Worm (Caenorhabditis elegans): ENCODE data around the gene T07D3.9.
A peak's percentile ranks its signal among the peaks of the same experiment; 100 is the strongest.
"Not testable (repeated sequence)": the region's sequence is repeated elsewhere in the genome, so short reads cannot be mapped to it uniquely, and the experiment has no call there.

The T07D3.9 gene

DNA sequence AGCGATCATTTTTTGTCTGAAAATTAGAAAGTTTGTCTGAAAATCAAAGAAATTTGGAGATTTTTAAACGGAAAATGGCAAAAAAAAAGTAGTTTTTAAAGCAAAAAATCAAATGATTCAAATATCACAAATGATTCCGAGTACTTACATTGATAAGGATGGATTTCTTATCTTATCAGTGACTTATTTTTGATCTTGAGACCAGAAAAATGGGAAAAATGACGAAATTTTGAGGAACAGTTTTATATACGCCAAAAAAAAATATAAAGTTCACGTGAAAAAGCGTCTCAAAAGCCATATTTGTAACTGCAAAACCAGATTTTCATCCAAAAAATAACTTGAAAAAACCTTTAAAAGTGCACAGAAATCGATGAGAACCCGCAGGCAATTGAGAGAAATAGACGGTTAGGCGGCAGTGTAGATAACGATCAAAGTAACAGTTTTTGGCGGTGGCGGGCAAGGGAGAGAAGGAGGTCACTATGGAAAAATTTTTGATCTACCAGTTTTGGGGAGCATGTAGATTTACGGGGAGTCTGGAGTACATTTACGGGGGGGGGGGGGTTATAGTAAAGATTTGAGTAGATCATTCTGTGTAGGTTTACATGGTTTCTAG lies at the start of gene T07D3.9:
Gene T07D3.9 (minus strand): TSS at position 194 of the 613 bp plus-strand sequence.
- TF ChIP-seq flt-1 (GFP tag; IDR thresholded peaks at IDR 0.05) (no peak), tab-1 (GFP tag; IDR thresholded peaks at IDR 0.05) (no peak), ztf-29 (GFP tag; IDR thresholded peaks at IDR 0.05) (no peak)

DNA sequence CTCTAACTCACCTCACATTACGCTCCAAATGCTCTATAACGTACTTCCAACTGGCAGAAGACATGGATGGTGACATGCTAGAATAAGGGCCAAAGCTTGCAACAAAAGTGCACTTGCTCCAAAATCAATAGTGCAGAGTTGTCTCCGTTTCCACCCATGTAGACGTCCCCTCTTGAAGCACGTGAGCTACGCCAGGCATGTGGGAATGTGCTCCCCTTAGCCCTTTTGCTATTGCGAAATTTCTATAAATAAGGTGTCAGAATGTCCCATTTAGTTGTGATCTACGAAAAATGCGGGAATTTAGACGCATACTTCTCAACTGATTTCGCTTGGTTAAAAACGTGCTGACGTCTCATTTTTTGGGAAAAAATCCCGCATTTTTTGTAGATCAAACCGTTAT lies 49.7 kb upstream of the T07D3.9 start:
- no peak for TF ChIP-seq cog-1 (tag; optimal IDR thresholded peaks at IDR 0.05)
- TF ChIP-seq ztf-23 (GFP tag; IDR thresholded peaks at IDR 0.05) = no peak
- TF ChIP-seq flt-1 (GFP tag; IDR thresholded peaks at IDR 0.05) = no peak
- TF ChIP-seq ref-1 (GFP tag; conservative IDR thresholded peaks at IDR 0.05) = no peak
- TF ChIP-seq ztf-29 (GFP tag; IDR thresholded peaks at IDR 0.05) = no peak

DNA sequence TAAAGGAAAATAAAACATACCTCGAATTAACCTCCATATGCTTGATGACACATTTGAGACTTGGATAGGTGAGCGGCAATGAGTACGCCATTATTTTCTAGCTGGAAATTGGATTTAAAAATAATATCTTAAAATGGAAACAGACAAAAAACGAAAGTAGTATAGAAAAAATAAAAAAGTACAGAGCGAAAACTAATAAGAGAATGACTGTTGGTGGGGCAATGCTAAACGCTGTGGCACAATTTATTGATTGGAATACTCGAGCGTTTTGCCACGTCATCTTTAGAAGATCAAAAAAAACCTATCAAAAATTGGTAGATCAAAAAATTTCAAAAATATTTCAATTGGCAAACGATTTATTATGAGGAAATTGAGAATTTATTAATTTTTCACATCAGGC lies 47.4 kb upstream of the T07D3.9 start, which contains the start of gene fbxc-32:
Gene fbxc-32 (minus strand): TSS at position 101 of the 400 bp plus-strand sequence.
- TF ChIP-seq ref-1 (GFP tag; conservative IDR thresholded peaks at IDR 0.05) (no peak), cog-1 (tag; optimal IDR thresholded peaks at IDR 0.05) (no peak), ztf-23 (GFP tag; IDR thresholded peaks at IDR 0.05) (no peak), flt-1 (GFP tag; IDR thresholded peaks at IDR 0.05) (no peak), tab-1 (GFP tag; IDR thresholded peaks at IDR 0.05) (no peak), T22C8.4 (GFP tag; IDR thresholded peaks at IDR 0.05) (no peak), med-1 (GFP tag; optimal IDR thresholded peaks at IDR 0.05; ENCODE audit: insufficient read depth) (no peak), klf-2 (GFP tag; conservative IDR thresholded peaks at IDR 0.05) (no peak), ztf-29 (GFP tag; IDR thresholded peaks at IDR 0.05) (no peak)

DNA sequence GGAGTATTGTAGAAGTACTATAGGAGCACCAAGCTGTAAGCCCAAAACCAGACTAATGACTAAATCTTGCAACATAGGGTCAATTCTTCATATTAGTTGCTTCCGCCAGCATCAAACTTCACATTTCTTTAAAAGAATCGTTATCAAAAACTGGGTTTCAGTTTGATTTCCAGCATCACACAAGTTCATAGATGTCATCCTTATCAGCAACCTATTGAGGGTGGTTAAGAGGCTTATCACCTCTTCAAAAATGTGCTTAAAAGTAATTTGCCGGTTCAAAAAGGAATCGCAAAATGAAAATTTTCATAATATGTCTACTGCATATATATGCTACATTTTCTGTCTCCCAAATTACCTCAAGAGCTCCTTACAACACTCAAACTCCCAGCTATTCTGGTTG lies 43.1 kb upstream of the T07D3.9 start, which contains the start of gene clec-43:
Gene clec-43 (plus strand): TSS at position 294 of the 400 bp plus-strand sequence.
- TF ChIP-seq cog-1 (tag; optimal IDR thresholded peaks at IDR 0.05) (no peak), T22C8.4 (GFP tag; IDR thresholded peaks at IDR 0.05) (no peak), klf-2 (GFP tag; conservative IDR thresholded peaks at IDR 0.05) (no peak), ztf-23 (GFP tag; IDR thresholded peaks at IDR 0.05) (no peak), ztf-29 (GFP tag; IDR thresholded peaks at IDR 0.05) (no peak), flt-1 (GFP tag; IDR thresholded peaks at IDR 0.05) (no peak), med-1 (GFP tag; optimal IDR thresholded peaks at IDR 0.05; ENCODE audit: insufficient read depth) (no peak), tab-1 (GFP tag; IDR thresholded peaks at IDR 0.05) (no peak), ref-1 (GFP tag; conservative IDR thresholded peaks at IDR 0.05) (no peak)

DNA sequence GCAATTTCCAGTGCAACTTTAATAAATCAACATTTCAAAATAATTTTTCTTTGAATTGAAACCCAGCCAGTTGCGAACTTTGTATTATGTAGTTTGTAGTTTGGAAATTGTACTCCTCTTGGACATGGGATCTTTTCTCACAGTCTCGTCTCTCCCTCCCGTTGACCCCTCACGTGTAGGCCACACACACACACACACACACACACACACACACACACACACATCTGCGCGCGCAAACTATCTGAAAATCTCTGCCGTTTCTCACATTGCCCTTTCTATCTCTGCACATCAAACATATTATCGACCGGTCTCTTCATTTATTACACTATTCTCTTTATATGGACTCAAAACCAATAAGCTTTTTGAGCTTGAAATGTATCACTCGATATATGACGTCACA lies 40.1 kb upstream of the T07D3.9 start, which contains the start of gene fbxc-36:
Gene fbxc-36 (plus strand): TSS at position 205 of the 400 bp plus-strand sequence.
- no peak for TF ChIP-seq tab-1 (GFP tag; IDR thresholded peaks at IDR 0.05)
- TF ChIP-seq ztf-29 (GFP tag; IDR thresholded peaks at IDR 0.05) = no peak
- no peak for TF ChIP-seq ztf-23 (GFP tag; IDR thresholded peaks at IDR 0.05)
- TF ChIP-seq ref-1 (GFP tag; conservative IDR thresholded peaks at IDR 0.05) = no peak
- no peak for TF ChIP-seq med-1 (GFP tag; optimal IDR thresholded peaks at IDR 0.05; ENCODE audit: insufficient read depth)
- no peak for TF ChIP-seq flt-1 (GFP tag; IDR thresholded peaks at IDR 0.05)
- TF ChIP-seq T22C8.4 (GFP tag; IDR thresholded peaks at IDR 0.05) = no peak
- TF ChIP-seq klf-2 (GFP tag; conservative IDR thresholded peaks at IDR 0.05) = no peak
- TF ChIP-seq cog-1 (tag; optimal IDR thresholded peaks at IDR 0.05) = no peak

DNA sequence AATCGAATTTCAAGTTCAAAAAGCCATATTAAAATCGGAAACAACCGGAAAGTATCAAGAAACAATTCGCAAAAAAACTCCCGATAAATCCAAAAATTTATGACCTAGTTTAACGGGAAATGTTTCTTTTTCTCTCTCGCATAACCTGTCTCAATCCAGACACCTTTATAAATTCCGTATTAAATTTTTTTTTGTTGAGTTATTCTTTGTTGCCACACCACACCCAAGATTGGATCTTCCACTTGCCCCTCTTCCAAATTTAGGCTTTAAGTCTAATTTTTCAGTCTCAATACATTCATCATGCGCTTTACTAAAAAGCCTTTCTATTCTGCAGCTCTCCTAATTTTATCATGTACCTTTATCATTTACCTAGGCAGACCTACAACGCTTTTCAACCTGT lies 37.8 kb upstream of the T07D3.9 start, which contains the start of gene R07C3.3:
Gene R07C3.3 (plus strand): TSS at position 301 of the 400 bp plus-strand sequence.
- TF ChIP-seq cog-1 (tag; optimal IDR thresholded peaks at IDR 0.05) (no peak), ref-1 (GFP tag; conservative IDR thresholded peaks at IDR 0.05) (no peak), flt-1 (GFP tag; IDR thresholded peaks at IDR 0.05) (no peak)

DNA sequence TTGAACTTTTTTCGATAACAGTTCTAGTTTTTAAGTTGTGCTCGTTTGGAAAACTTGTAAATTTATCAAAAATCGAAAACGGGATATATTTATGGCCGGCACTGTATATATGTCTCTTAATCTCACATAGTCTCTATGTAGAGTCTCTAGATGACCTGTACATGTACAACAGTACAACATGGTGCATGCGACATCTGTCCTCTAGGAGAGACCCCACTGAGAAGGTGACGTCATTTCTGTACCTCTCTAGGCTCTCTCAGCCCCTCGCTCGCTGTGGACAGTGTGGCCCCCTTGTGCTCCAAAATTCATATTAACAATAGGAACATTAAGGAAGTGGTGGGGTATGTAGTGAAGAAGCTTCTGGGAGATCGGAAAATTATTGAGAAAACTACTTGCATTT lies 36.6 kb upstream of the T07D3.9 start:
- TF ChIP-seq tab-1 (GFP tag; IDR thresholded peaks at IDR 0.05) (no peak), ztf-29 (GFP tag; IDR thresholded peaks at IDR 0.05) (no peak), ztf-23 (GFP tag; IDR thresholded peaks at IDR 0.05) (no peak), flt-1 (GFP tag; IDR thresholded peaks at IDR 0.05) (peak; percentile 54; the same call in 1 of the 2 replicates), T22C8.4 (GFP tag; IDR thresholded peaks at IDR 0.05) (no peak), cog-1 (tag; optimal IDR thresholded peaks at IDR 0.05) (no peak), klf-2 (GFP tag; conservative IDR thresholded peaks at IDR 0.05) (no peak)

DNA sequence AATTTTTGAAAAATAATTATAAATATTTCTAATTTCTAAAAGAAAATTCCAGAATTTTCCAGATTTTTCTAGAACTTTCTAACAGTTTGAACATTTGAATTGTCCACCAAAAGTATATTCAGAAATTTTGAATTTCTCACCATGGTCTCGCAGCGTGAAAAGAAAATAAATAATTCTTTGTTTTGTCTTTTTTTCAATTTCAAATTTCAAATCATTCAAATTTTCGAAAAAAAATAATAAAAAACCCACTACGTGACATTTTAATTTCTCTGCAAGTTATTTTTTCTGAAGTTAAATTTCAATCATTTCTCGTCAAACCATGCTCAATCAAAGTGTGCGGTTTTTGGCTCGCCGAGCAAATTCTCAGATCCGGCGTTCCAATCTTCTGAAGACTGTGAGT lies 32.0 kb upstream of the T07D3.9 start, which contains the start of gene acs-15:
Gene acs-15 (plus strand): TSS at position 301 of the 400 bp plus-strand sequence.
- TF ChIP-seq ztf-23 (GFP tag; IDR thresholded peaks at IDR 0.05) (no peak), klf-2 (GFP tag; conservative IDR thresholded peaks at IDR 0.05) (no peak), med-1 (GFP tag; optimal IDR thresholded peaks at IDR 0.05; ENCODE audit: insufficient read depth) (no peak), ref-1 (GFP tag; conservative IDR thresholded peaks at IDR 0.05) (no peak), ztf-29 (GFP tag; IDR thresholded peaks at IDR 0.05) (no peak)

DNA sequence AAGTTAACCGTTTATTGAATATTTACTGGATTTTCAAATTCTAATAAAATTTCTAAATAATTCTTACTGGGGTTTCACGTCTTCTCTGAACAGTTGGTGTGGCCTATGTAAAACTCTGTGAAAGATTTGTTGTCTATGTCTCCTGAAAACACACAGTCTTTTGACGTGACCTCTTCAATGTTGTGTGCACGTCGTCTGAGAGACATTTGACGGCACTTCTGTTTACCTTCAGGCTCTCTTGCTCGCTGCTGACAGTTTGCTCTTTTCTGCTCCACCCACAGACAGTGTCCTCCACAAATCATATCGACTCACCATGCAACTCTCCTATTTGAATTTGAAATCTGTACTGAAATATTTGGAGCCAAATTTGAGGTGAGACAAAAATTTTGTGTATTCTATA lies 30.2 kb upstream of the T07D3.9 start, which contains the start of gene fbxc-34:
Gene fbxc-34 (plus strand): TSS at position 301 of the 400 bp plus-strand sequence.
- not testable (repeated sequence) for TF ChIP-seq med-1 (GFP tag; optimal IDR thresholded peaks at IDR 0.05; ENCODE audit: insufficient read depth); ztf-23 (GFP tag; IDR thresholded peaks at IDR 0.05); ztf-29 (GFP tag; IDR thresholded peaks at IDR 0.05)

DNA sequence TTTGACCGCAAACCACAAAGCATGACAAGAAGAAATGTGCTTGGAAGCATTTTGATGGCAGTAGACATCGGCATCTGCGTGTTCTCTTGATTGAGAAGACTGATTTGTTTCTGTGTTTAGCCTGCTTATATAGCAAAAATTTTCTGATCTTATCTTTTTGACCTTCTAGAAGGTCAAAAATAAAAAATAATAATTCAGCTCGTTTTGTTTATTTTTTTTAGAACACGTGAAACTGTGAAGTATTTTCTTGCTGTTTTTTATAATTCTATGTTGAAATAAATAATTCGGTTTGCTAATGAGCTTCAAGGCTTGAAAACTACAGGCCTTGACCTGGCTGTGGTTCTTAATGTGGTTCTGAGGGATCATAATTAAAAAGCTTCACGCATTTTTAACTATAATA lies 26.6 kb upstream of the T07D3.9 start, which contains the start of gene R07C3.13:
Gene R07C3.13 (minus strand): TSS at position 101 of the 400 bp plus-strand sequence.
- TF ChIP-seq med-1 (GFP tag; optimal IDR thresholded peaks at IDR 0.05; ENCODE audit: insufficient read depth) (no peak), ref-1 (GFP tag; conservative IDR thresholded peaks at IDR 0.05) (no peak), ztf-29 (GFP tag; IDR thresholded peaks at IDR 0.05) (no peak), cog-1 (tag; optimal IDR thresholded peaks at IDR 0.05) (no peak), klf-2 (GFP tag; conservative IDR thresholded peaks at IDR 0.05) (no peak), flt-1 (GFP tag; IDR thresholded peaks at IDR 0.05) (no peak), tab-1 (GFP tag; IDR thresholded peaks at IDR 0.05) (no peak), ztf-23 (GFP tag; IDR thresholded peaks at IDR 0.05) (no peak), T22C8.4 (GFP tag; IDR thresholded peaks at IDR 0.05) (no peak)
